Worm (Caenorhabditis elegans): ENCODE results near the gene nst-1.

The nst-1 gene

DNA sequence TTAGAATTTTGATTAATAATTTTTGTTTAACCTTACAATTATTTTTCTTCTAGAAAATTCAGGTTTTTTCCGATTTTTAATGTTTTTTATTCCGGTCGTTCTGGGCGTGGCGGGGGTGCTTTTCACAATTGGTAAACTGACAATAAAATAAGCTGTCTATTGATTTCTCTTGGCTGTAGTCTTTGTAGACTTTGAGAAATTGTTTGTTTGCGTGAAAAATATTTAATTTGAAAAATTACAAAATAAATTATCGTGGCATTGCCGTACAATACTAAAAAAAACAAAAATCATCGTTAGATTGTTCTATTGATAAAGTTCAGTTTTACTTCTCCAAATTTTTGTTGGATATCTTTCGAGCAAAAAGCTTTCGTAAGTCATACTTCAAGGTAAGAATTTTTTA, 36.5 kb downstream of the nst-1 start, which contains the start of gene F35C11.3:
F35C11.3 (plus strand) TSS at position 301 of the 400 bp plus-strand sequence.
- TF ChIP-seq ama-1 (optimal IDR thresholded peaks at IDR 0.05): no peak
- no peak for TF ChIP-seq B0310.2 (tag; optimal IDR thresholded peaks at IDR 0.05)
- TF ChIP-seq ceh-36 (tag; optimal IDR thresholded peaks at IDR 0.05): no peak
- TF ChIP-seq ets-7 (tag; optimal IDR thresholded peaks at IDR 0.05): no peak
- no peak for TF ChIP-seq scrt-1 (GFP tag; IDR thresholded peaks at IDR 0.05)

DNA sequence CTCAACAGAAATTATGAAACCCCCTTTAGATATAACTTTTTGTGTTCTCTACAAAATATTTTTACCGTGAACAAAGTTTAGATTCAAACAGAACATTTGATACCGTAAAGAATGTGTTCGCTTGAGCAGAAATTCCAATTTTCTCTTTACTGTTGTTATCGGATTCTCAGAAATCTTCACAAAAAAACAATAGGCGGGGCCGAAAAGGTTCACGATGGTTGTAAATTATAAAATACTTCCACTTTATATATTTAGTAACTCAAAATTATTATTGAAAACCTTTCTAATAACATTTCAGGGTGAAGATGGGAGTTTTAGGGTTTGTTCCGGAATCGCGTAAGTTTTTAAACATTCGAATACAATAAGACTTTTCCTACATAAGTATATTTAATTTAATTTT, 44.9 kb downstream of the nst-1 start, which contains the start of gene nlp-5:
nlp-5 (plus strand) TSS at position 301 of the 400 bp plus-strand sequence.
- no peak for TF ChIP-seq hnd-1 (tag; optimal IDR thresholded peaks at IDR 0.05)
- no peak for TF ChIP-seq F13C5.2 (tag; optimal IDR thresholded peaks at IDR 0.05)

- TF ChIP-seq scrt-1 (GFP tag; IDR thresholded peaks at IDR 0.05) (no peak), sea-1 (GFP tag; conservative IDR thresholded peaks at IDR 0.05) (no peak), B0310.2 (tag; optimal IDR thresholded peaks at IDR 0.05) (no peak)
Measured at ce11 chrII:8232489-8232888, 50.5 kb downstream of the nst-1 start, which contains the start of gene M110.7. Gene M110.7, plus strand, starts transcription at chrII:8232789.
